Fruit fly (Drosophila melanogaster) Kc167 (cell line): ENCODE data around the gene CG18557.

Experiments used
- Myc ChIP-seq: fragments of >200 bp; optimal IDR thresholded peaks from 2 replicates; lab custom pipeline; 2017; ENCODE audit warnings: missing external identifiers
- h ChIP-seq: fragments of >200 bp; optimal IDR thresholded peaks from 3 replicates; lab custom pipeline; 2018; ENCODE audit warnings: missing external identifiers
- insv ChIP-seq: fragments of >200 bp; optimal IDR thresholded peaks from 3 replicates; lab custom pipeline; 2018; ENCODE audit warnings: missing external identifiers
- ttk ChIP-seq: sonication (Bioruptor generic); optimal IDR thresholded peaks from 2 replicates; lab custom pipeline; 2017; ENCODE audit warnings: missing external identifiers

DNA sequence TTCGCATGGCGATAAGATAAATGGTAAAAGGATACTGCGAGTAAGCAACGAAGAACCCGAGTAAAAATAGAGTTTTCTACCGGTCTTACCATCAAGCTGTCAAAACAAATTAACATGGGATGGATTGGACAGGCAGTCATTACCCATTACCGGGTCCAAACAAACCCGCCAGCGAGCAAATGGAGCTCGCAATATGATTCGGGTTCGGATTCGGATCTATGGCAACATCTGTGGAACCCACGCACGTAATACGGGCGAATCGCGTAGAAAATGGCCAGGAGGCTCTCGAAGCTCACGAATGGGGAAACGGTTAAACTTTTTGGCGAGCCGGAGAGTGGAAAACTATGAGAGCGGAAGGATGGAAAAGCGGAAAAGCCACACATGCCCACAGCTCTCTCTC, 48.3 kb downstream of the CG18557 start:
- no peak for TF ChIP-seq insv (lab: Kevin White, UChicago)
- TF ChIP-seq Myc (lab: Kevin White, UChicago), result no peak
- no peak for TF ChIP-seq ttk (lab: Kevin White, UChicago)
- no peak for TF ChIP-seq h (lab: Kevin White, UChicago)
